Worm (Caenorhabditis elegans) whole organism, L1 larva: ENCODE results near the gene C26E1.1.

Experiments used
- aly-2 ChIP-seq: fragments of 150-350 bp; optimal IDR thresholded peaks from 2 replicates; lab custom pipeline; 2014; ENCODE audit warnings: missing biosample characterization, missing genetic modification characterization
- egl-13 ChIP-seq: sonication (generic microtip); optimal IDR thresholded peaks from 2 replicates; lab custom pipeline; 2016; ENCODE audit warnings: missing genotype, missing genetic modification reagents, missing genetic modification characterization, missing compliant biosample characterization
- grh-1 ChIP-seq: fragments of 200-800 bp; sonication (Bioruptor generic); IDR thresholded peaks from 2 replicates; pipeline ENCODE4 v1.3.6; 2022; ENCODE audit warnings: missing genetic modification reagents, missing genetic modification characterization, missing compliant biosample characterization
- nhr-76 ChIP-seq: sonication (generic microtip); optimal IDR thresholded peaks from 2 replicates; lab custom pipeline; 2017; ENCODE audit warnings: missing biosample characterization, missing genetic modification characterization
- pag-3 ChIP-seq: sonication (generic microtip); optimal IDR thresholded peaks from 2 replicates; lab custom pipeline; 2017; ENCODE audit warnings: missing genetic modification characterization, mild to moderate bottlenecking, missing compliant biosample characterization, antibody characterized with exemption, borderline replicate concordance; ENCODE audit not compliant: insufficient read depth
- unc-62 ChIP-seq: fragments of 150-350 bp; optimal IDR thresholded peaks from 2 replicates; lab custom pipeline; 2014; ENCODE audit warnings: missing biosample characterization, missing genetic modification reagents, missing genetic modification characterization

DNA sequence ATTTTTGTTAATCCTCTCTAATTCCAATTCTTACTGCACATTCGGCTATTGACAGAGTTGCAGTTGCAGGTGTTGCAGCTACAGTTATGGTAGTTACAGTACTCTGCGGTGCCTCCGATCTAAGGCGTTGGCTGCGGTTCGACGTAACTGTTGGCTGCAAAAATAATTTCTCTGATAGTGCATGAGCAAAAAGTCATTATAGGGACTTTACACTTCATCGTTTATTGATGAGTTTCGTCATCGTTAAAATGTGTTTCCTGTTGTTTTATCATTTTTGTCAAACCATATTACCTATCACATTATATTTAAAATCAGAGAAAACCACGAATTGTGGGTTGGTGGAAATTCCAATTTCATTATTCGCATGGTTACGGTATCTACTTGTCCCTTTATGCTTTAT is 22.7 kb upstream of the C26E1.1 start:
- no peak for TF ChIP-seq aly-2 (tag; lab: Kevin White, UChicago)
- TF ChIP-seq nhr-76 (tag; lab: Kevin White, UChicago) = no peak
- TF ChIP-seq unc-62 = no peak
- no peak for TF ChIP-seq egl-13 (tag; lab: Kevin White, UChicago)
- no peak for TF ChIP-seq pag-3 (tag; lab: Kevin White, UChicago)
- no peak for TF ChIP-seq grh-1 (GFP tag; lab: Robert Waterston, UW)
